Fruit fly (Drosophila melanogaster): ENCODE data around the gene Gtpx.

The Gtpx gene

DNA sequence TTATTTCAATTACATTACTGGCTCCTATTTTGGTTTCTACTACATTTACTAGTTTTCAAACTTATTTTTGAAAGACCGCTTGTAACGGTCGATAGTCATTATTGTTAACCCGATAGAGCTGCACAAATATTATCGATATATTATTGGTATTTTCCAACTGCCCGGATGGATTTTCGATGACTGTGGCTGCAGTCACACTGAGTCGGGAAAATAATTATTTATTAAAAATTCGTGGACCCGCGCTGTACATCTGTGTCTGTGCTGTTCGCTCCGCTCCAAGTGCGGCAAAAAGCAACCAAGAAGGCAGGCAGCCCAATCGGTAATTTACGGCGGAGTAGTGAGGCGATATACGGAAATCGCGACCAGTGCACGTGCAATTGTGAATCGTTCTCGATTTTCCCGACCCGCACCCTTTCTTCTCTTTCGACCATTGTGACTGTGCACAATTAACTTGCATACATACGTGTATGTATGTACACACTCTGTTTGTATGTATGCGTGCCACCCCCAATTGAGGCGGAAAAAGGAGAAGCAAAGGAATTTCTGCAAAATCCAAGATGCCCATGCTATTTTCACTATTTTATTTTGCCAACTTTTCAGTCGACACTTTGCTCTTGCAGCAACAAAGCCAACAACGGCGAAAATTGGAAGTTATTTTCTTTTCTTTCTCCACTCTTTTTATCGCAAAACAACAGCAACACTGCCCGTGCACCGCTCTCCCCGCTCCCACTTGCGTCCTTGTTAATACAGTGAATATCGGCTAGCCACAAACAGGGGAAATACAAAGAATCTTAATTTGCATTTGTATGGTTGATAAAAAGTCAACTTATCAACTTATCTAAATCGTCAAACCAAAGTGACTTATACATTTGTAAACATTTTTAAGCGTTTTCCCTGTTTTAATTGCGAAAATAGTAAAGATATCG, 22.3 kb upstream of the Gtpx start, which contains the start of gene ZnT63C (continued):
- TF ChIP-seq Oaz (GFP tag; IDR thresholded peaks at IDR 0.05) (no peak), Oli (tag; optimal IDR thresholded peaks at IDR 0.05) (no peak), CG10543 (GFP tag; optimal IDR thresholded peaks at IDR 0.05) (no peak), twi (tag; optimal IDR thresholded peaks at IDR 0.05) (no peak), vnd (GFP tag; IDR thresholded peaks at IDR 0.05; ENCODE audit: partially characterized antibody) (peak; percentile 79), fd102C (GFP tag; optimal IDR thresholded peaks at IDR 0.05) (no peak), ato (GFP tag; IDR thresholded peaks at IDR 0.05; ENCODE audit: partially characterized antibody) (peak; percentile 93), jing (GFP tag; optimal IDR thresholded peaks at IDR 0.05) (no peak), CG6813 (GFP tag; optimal IDR thresholded peaks at IDR 0.05) (no peak), peb (GFP tag; IDR thresholded peaks at IDR 0.05) (no peak), CG4360 (GFP tag; IDR thresholded peaks at IDR 0.05) (no peak), rib (GFP tag; IDR thresholded peaks at IDR 0.05) (0 out of 2 replicates have a peak, but pooled peaks have one; percentile 16), Chrac-16 (GFP tag; optimal IDR thresholded peaks at IDR 0.05) (no peak), eve (GFP tag; optimal IDR thresholded peaks at IDR 0.05) (peak in 1 of 2 experiments; percentile 63), klu (GFP tag; IDR thresholded peaks at IDR 0.05) (no peak; the same call in 1 of the 2 replicates), gcm (GFP tag; optimal IDR thresholded peaks at IDR 0.05) (no peak), lab (GFP tag; optimal IDR thresholded peaks at IDR 0.05) (no peak), CG9609 (GFP tag; optimal IDR thresholded peaks at IDR 0.05) (no peak), pum (GFP tag; optimal IDR thresholded peaks at IDR 0.05) (no peak), CG3838 (GFP tag; optimal IDR thresholded peaks at IDR 0.05) (no peak), Ptx1 (GFP tag; IDR thresholded peaks at IDR 0.05) (no peak), lbe (GFP tag; optimal IDR thresholded peaks at IDR 0.05) (no peak), CG16815 (GFP tag; optimal IDR thresholded peaks at IDR 0.05) (no peak), Hsf (GFP tag; optimal IDR thresholded peaks at IDR 0.05) (no peak), Abd-B (GFP tag; optimal IDR thresholded peaks at IDR 0.05) (no peak), CG1529 (GFP tag; optimal IDR thresholded peaks at IDR 0.05) (no peak), unc-4 (GFP tag; IDR thresholded peaks at IDR 0.05; ENCODE audit: partially characterized antibody) (peak; percentile 78), CG5180 (GFP tag; optimal IDR thresholded peaks at IDR 0.05) (no peak), CG17912 (GFP tag; optimal IDR thresholded peaks at IDR 0.05) (no peak), CG1647 (GFP tag; optimal IDR thresholded peaks at IDR 0.05) (no peak), onecut (GFP tag; IDR thresholded peaks at IDR 0.05) (no peak), tio (GFP tag; optimal IDR thresholded peaks at IDR 0.05) (no peak), CG12104 (GFP tag; optimal IDR thresholded peaks at IDR 0.05) (no peak), CG8924 (tag; optimal IDR thresholded peaks at IDR 0.05) (no peak), mam (GFP tag; optimal IDR thresholded peaks at IDR 0.05) (no peak), pzg (GFP tag; optimal IDR thresholded peaks at IDR 0.05) (peak; percentile 74), da (GFP tag; optimal IDR thresholded peaks at IDR 0.05) (no peak), Xbp1 (GFP tag; optimal IDR thresholded peaks at IDR 0.05) (no peak), crol (GFP tag; IDR thresholded peaks at IDR 0.05) (peak; percentile 89), CG10274 (GFP tag; optimal IDR thresholded peaks at IDR 0.05) (no peak), Deaf1 (tag; optimal IDR thresholded peaks at IDR 0.05) (no peak), CG3281 (GFP tag; optimal IDR thresholded peaks at IDR 0.05) (no peak), dan (GFP tag; IDR thresholded peaks at IDR 0.05) (no peak), CG18476 (GFP tag; optimal IDR thresholded peaks at IDR 0.05) (no peak), Meics (GFP tag; optimal IDR thresholded peaks at IDR 0.05) (peak; percentile 8), B-H1 (GFP tag; IDR thresholded peaks at IDR 0.05) (no peak), CG6791 (GFP tag; IDR thresholded peaks at IDR 0.05; ENCODE audit: partially characterized antibody) (peak; percentile 91), slp2 (GFP tag; optimal IDR thresholded peaks at IDR 0.05) (no peak), disco-r (GFP tag; optimal IDR thresholded peaks at IDR 0.05) (no peak)
